Worm (Caenorhabditis elegans): Measurements from ENCODE around the gene C30G12.2.

C30G12.2 gene

ce11 chrII:7301670-7302151 is 11.5 kb downstream of the C30G12.2 start, which contains the start of gene cul-4 (continued):
- TF ChIP-seq dsc-1 (tag; optimal IDR thresholded peaks at IDR 0.05) (peak; percentile 77), lin-14 (GFP tag; optimal IDR thresholded peaks at IDR 0.05) (no peak), ama-1 (optimal IDR thresholded peaks at IDR 0.05) (no peak)

- TF ChIP-seq ceh-88 (GFP tag; IDR thresholded peaks at IDR 0.05): no peak
- no peak for TF ChIP-seq vab-15 (tag; optimal IDR thresholded peaks at IDR 0.05)
- TF ChIP-seq lin-15B (tag; optimal IDR thresholded peaks at IDR 0.05): no peak
- no peak for TF ChIP-seq nhr-71 (tag; optimal IDR thresholded peaks at IDR 0.05)
- TF ChIP-seq ces-1 (GFP tag; optimal IDR thresholded peaks at IDR 0.05): no peak
- no peak for TF ChIP-seq swsn-7 (tag; optimal IDR thresholded peaks at IDR 0.05)
- TF ChIP-seq nhr-77 (tag; optimal IDR thresholded peaks at IDR 0.05): no peak
- no peak for TF ChIP-seq nhr-12 (tag; optimal IDR thresholded peaks at IDR 0.05)
- TF ChIP-seq egl-13 (tag; optimal IDR thresholded peaks at IDR 0.05): no peak
- TF ChIP-seq fkh-8 (tag; optimal IDR thresholded peaks at IDR 0.05): no peak
- TF ChIP-seq alr-1 (tag; optimal IDR thresholded peaks at IDR 0.05; ENCODE audit: borderline replicate concordance): no peak
- no peak for TF ChIP-seq skn-1 (tag; optimal IDR thresholded peaks at IDR 0.05)
- no peak for TF ChIP-seq hpl-2 (GFP tag; optimal IDR thresholded peaks at IDR 0.05)
Measured at ce11 chrII:7305558-7305957, 15.3 kb downstream of the C30G12.2 start, which contains the start of gene brf-1. Gene brf-1 (plus strand): TSS chrII:7305858.

- TF ChIP-seq unc-30 (tag; optimal IDR thresholded peaks at IDR 0.05) (no peak), blmp-1 (tag; optimal IDR thresholded peaks at IDR 0.05) (peak; percentile 18), aly-2 (tag; optimal IDR thresholded peaks at IDR 0.05) (no peak), efl-3 (GFP tag; optimal IDR thresholded peaks at IDR 0.05) (no peak), nhr-90 (tag; optimal IDR thresholded peaks at IDR 0.05; ENCODE audit: poor library complexity) (no peak), ama-1 (optimal IDR thresholded peaks at IDR 0.05) (no peak), mep-1 (tag; optimal IDR thresholded peaks at IDR 0.05) (peak; percentile 27), ztf-4 (tag; optimal IDR thresholded peaks at IDR 0.05) (no peak), efl-1 (optimal IDR thresholded peaks at IDR 0.05) (peak; percentile 34 to 42), efl-1 (GFP tag; optimal IDR thresholded peaks at IDR 0.05 in 1 of 2) (peak; percentile 32 to 53), lin-35 (GFP tag; optimal IDR thresholded peaks at IDR 0.05) (peak; percentile 20 to 54), sup-37 (GFP tag; optimal IDR thresholded peaks at IDR 0.05) (no peak), F16B12.6 (tag; optimal IDR thresholded peaks at IDR 0.05) (peak; percentile 77), ztf-11 (tag; optimal IDR thresholded peaks at IDR 0.05) (no peak), lsy-2 (tag; optimal IDR thresholded peaks at IDR 0.05) (peak in 1 of 2 experiments; percentile 56), dpl-1 (GFP tag; optimal IDR thresholded peaks at IDR 0.05) (peak in 2 of 3 experiments; percentile 12 to 29), ceh-88 (GFP tag; IDR thresholded peaks at IDR 0.05) (no peak)
Measured at ce11 chrII:7310023-7310422, 19.8 kb downstream of the C30G12.2 start, which contains the start of the genes F45E12.5 and cnep-1. Gene F45E12.5 (minus strand): TSS chrII:7310115. Gene cnep-1 (plus strand): TSS chrII:7310348.

- TF ChIP-seq aha-1 (tag; optimal IDR thresholded peaks at IDR 0.05): no peak
- TF ChIP-seq fos-1 (tag; optimal IDR thresholded peaks at IDR 0.05): no peak
- no peak for TF ChIP-seq sup-37 (GFP tag; optimal IDR thresholded peaks at IDR 0.05)
- no peak for TF ChIP-seq unc-62 (GFP tag; optimal IDR thresholded peaks at IDR 0.05)
- TF ChIP-seq nhr-47 (tag; optimal IDR thresholded peaks at IDR 0.05): no peak
- no peak for TF ChIP-seq xbp-1 (tag; optimal IDR thresholded peaks at IDR 0.05)
Measured at ce11 chrII:7314083-7314482, 23.9 kb downstream of the C30G12.2 start, which contains the start of gene F45E12.6. Gene F45E12.6 (minus strand): TSS chrII:7314183.

ce11 chrII:7317468-7317867 is 27.2 kb downstream of the C30G12.2 start, which contains the start of gene F21D12.2:
Gene F21D12.2 (plus strand): TSS chrII:7317768.
- TF ChIP-seq sup-37 (GFP tag; optimal IDR thresholded peaks at IDR 0.05) (no peak), blmp-1 (tag; optimal IDR thresholded peaks at IDR 0.05) (no peak), rnt-1 (tag; optimal IDR thresholded peaks at IDR 0.05) (no peak), sptf-1 (tag; optimal IDR thresholded peaks at IDR 0.05) (no peak)
